Worm (Caenorhabditis elegans) whole organism, late embryonic: ENCODE measurements around the gene sre-53.

Experiments used
- elt-2 ChIP-seq: sonication (generic microtip); optimal IDR thresholded peaks from 2 replicates; lab custom pipeline; 2016; ENCODE audit warnings: missing genetic modification reagents, missing genetic modification characterization, missing compliant biosample characterization
- hlh-6 ChIP-seq: sonication (generic microtip); optimal IDR thresholded peaks from 2 replicates; lab custom pipeline; 2016; ENCODE audit warnings: missing genotype, missing genetic modification characterization, missing compliant biosample characterization
- npax-4 ChIP-seq: sonication (generic microtip); optimal IDR thresholded peaks from 2 replicates; lab custom pipeline; 2016; ENCODE audit warnings: missing genetic modification characterization, missing compliant biosample characterization
- tbx-2 ChIP-seq: sonication (generic microtip); optimal IDR thresholded peaks from 2 replicates; lab custom pipeline; 2016; ENCODE audit warnings: missing genetic modification characterization, missing compliant biosample characterization

- TF ChIP-seq tbx-2 (tag; lab: Kevin White, UChicago) (no peak), npax-4 (tag; lab: Kevin White, UChicago) (no peak), hlh-6 (tag; lab: Kevin White, UChicago) (no peak), elt-2 (tag; lab: Kevin White, UChicago) (no peak)
Observed at ce11 chrII:12284045-12284444, 39.2 kb downstream of the sre-53 start.
